Fruit fly (Drosophila melanogaster) whole organism, embryonic: ENCODE measurements around the gene CG31019.

Source experiments
- CG10147 ChIP-seq: fragments of 200-800 bp; sonication (Bioruptor generic); optimal IDR thresholded peaks from 2 replicates; lab custom pipeline; 2019; ENCODE audit warnings: missing biosample characterization, mild to moderate bottlenecking, missing genetic modification characterization, moderate library complexity
- CG10267 ChIP-seq: fragments of 200-800 bp; sonication (Bioruptor generic); optimal IDR thresholded peaks from 2 replicates; lab custom pipeline; 2018; ENCODE audit warnings: missing biosample characterization, mild to moderate bottlenecking, missing genetic modification characterization, moderate library complexity
- CG12659 ChIP-seq: fragments of 200-800 bp; sonication (Bioruptor generic); optimal IDR thresholded peaks from 3 replicates; lab custom pipeline; 2017; ENCODE audit warnings: mild to moderate bottlenecking, missing biosample characterization, missing genetic modification reagents, missing genetic modification characterization
- CG13894 ChIP-seq: fragments of 200-800 bp; sonication (Bioruptor generic); optimal IDR thresholded peaks from 3 replicates; lab custom pipeline; 2018; ENCODE audit warnings: missing biosample characterization, mild to moderate bottlenecking, missing genetic modification characterization, moderate library complexity
- CG15514 ChIP-seq: fragments of 200-800 bp; sonication (Bioruptor generic); optimal IDR thresholded peaks from 3 replicates; lab custom pipeline; 2017; ENCODE audit warnings: missing biosample characterization, missing genetic modification characterization, mild to moderate bottlenecking, moderate library complexity, missing genetic modification reagents
- CG16863 ChIP-seq: fragments of 200-800 bp; sonication (Bioruptor generic); optimal IDR thresholded peaks from 3 replicates; lab custom pipeline; 2016; ENCODE audit warnings: missing biosample characterization, missing genetic modification characterization
- CG17359 ChIP-seq: fragments of 200-800 bp; sonication (Bioruptor generic); optimal IDR thresholded peaks from 3 replicates; lab custom pipeline; 2018; ENCODE audit warnings: missing biosample characterization, mild to moderate bottlenecking, missing genetic modification characterization, moderate library complexity
- CG17385 ChIP-seq: fragments of 200-800 bp; sonication (Bioruptor generic); optimal IDR thresholded peaks from 3 replicates; lab custom pipeline; 2018; ENCODE audit warnings: missing biosample characterization, mild to moderate bottlenecking, missing genetic modification characterization
- CG18599 ChIP-seq: fragments of 200-800 bp; sonication (Bioruptor generic); optimal IDR thresholded peaks from 3 replicates; lab custom pipeline; 2017; ENCODE audit warnings: missing biosample characterization, missing genetic modification characterization, mild to moderate bottlenecking, moderate library complexity, missing genetic modification reagents
- CG3065 ChIP-seq: fragments of 200-800 bp; sonication (Bioruptor generic); optimal IDR thresholded peaks from 2 replicates; lab custom pipeline; 2016; ENCODE audit warnings: missing biosample characterization, missing genetic modification characterization
- CG3726 ChIP-seq: fragments of 200-800 bp; sonication (Bioruptor generic); IDR thresholded peaks from 3 replicates; pipeline ENCODE4, ENCODE4 v1.3.6; 2022; ENCODE audit warnings: missing biosample characterization, missing genetic modification characterization
- CG42726 ChIP-seq: fragments of 200-800 bp; sonication (Bioruptor generic); IDR thresholded peaks from 2 replicates; pipeline ENCODE4 v1.3.6; 2022; ENCODE audit warnings: missing biosample characterization, missing genetic modification characterization; ENCODE audit not compliant: partially characterized antibody
- CG4854 ChIP-seq: fragments of 200-800 bp; sonication (Bioruptor generic); optimal IDR thresholded peaks from 2 replicates; lab custom pipeline; 2016; ENCODE audit warnings: missing biosample characterization, missing genetic modification characterization, inconsistent platforms
- CG7271 ChIP-seq: fragments of 200-800 bp; sonication (Bioruptor generic); optimal IDR thresholded peaks from 2 replicates; lab custom pipeline; 2018; ENCODE audit warnings: missing biosample characterization, mild to moderate bottlenecking, missing genetic modification characterization, moderate library complexity
- CG8290 ChIP-seq, 3 experiments: fragments of 200-800 bp; sonication (Bioruptor generic); optimal IDR thresholded peaks; 2 replicates each; lab custom pipeline; 2016 to 2019; ENCODE audit warnings: missing biosample characterization in 3 of 3, missing genetic modification characterization in 3 of 3, mild to moderate bottlenecking in 2 of 3, moderate library complexity in 1 of 3
- CG8924 ChIP-seq: fragments of 200-800 bp; optimal IDR thresholded peaks from 3 replicates; lab custom pipeline; 2019; ENCODE audit warnings: missing biosample characterization, mild to moderate bottlenecking, missing genetic modification characterization, moderate library complexity
- CG9797 ChIP-seq: fragments of 200-800 bp; sonication (Bioruptor generic); optimal IDR thresholded peaks from 3 replicates; lab custom pipeline; 2018; ENCODE audit warnings: missing biosample characterization, mild to moderate bottlenecking, missing genetic modification characterization
- Dip3 ChIP-seq: fragments of 200-800 bp; sonication (Bioruptor generic); optimal IDR thresholded peaks from 3 replicates; lab custom pipeline; 2016; ENCODE audit warnings: missing biosample characterization, missing genetic modification characterization
- ERR ChIP-seq: fragments of 200-800 bp; sonication (Bioruptor generic); optimal IDR thresholded peaks from 2 replicates; lab custom pipeline; 2016; ENCODE audit warnings: missing biosample characterization, missing genetic modification characterization
- Fer1 ChIP-seq: fragments of 200-800 bp; sonication (Bioruptor generic); optimal IDR thresholded peaks from 2 replicates; lab custom pipeline; 2017; ENCODE audit warnings: missing biosample characterization, mild to moderate bottlenecking, missing genetic modification characterization
- HHEX ChIP-seq: fragments of 200-800 bp; sonication (Bioruptor generic); optimal IDR thresholded peaks from 3 replicates; lab custom pipeline; 2017; ENCODE audit warnings: missing biosample characterization, mild to moderate bottlenecking, missing genetic modification characterization, missing genetic modification reagents
- HLH54F ChIP-seq: fragments of 200-800 bp; sonication (Bioruptor generic); optimal IDR thresholded peaks from 3 replicates; lab custom pipeline; 2016; ENCODE audit warnings: missing biosample characterization, missing genetic modification characterization
- Hr51 ChIP-seq, 2 experiments: fragments of 200-800 bp; sonication (Bioruptor generic); optimal IDR thresholded peaks; 2 replicates in 1 of 2; 3 replicates in 1 of 2; lab custom pipeline; 2016 to 2018; ENCODE audit warnings: missing biosample characterization in 2 of 2, missing genetic modification characterization in 2 of 2, mild to moderate bottlenecking in 1 of 2, moderate library complexity in 1 of 2
- Med ChIP-seq: fragments of 200-800 bp; sonication (Bioruptor generic); peaks from one replicate; lab custom pipeline; 2016; ENCODE audit warnings: missing biosample characterization, missing genetic modification characterization, mild to moderate bottlenecking, inconsistent platforms, moderate library complexity
- Meics ChIP-seq: fragments of 200-800 bp; sonication (Bioruptor generic); optimal IDR thresholded peaks from 2 replicates; lab custom pipeline; 2017; ENCODE audit warnings: missing biosample characterization, mild to moderate bottlenecking, missing genetic modification characterization
- NfI ChIP-seq: fragments of 200-800 bp; sonication (Bioruptor generic); optimal IDR thresholded peaks from 3 replicates; lab custom pipeline; 2018; ENCODE audit warnings: missing biosample characterization, mild to moderate bottlenecking, missing genetic modification characterization, moderate library complexity
- Ptx1 ChIP-seq: fragments of 200-800 bp; sonication (Bioruptor generic); IDR thresholded peaks from 2 replicates; pipeline ENCODE4 v1.3.6; 2022; ENCODE audit warnings: missing biosample characterization, missing genetic modification characterization
- Rfx ChIP-seq: fragments of 200-800 bp; sonication (Bioruptor generic); IDR thresholded peaks from 2 replicates; pipeline ENCODE4 v1.3.6; 2022; ENCODE audit warnings: missing biosample characterization, missing genetic modification characterization
- Side ChIP-seq: fragments of 200-800 bp; sonication (Bioruptor generic); optimal IDR thresholded peaks from 2 replicates; lab custom pipeline; 2016; ENCODE audit warnings: missing biosample characterization, missing genetic modification characterization
- Six4 ChIP-seq: fragments of 200-800 bp; sonication (Bioruptor generic); optimal IDR thresholded peaks from 2 replicates; lab custom pipeline; 2016; ENCODE audit warnings: missing biosample characterization, missing genetic modification characterization
- TFAM ChIP-seq: fragments of 200-800 bp; sonication (Bioruptor generic); optimal IDR thresholded peaks from 2 replicates; lab custom pipeline; 2017; ENCODE audit warnings: missing biosample characterization, missing genetic modification characterization, inconsistent platforms
- Taf1 ChIP-seq: fragments of 200-800 bp; sonication (Bioruptor generic); IDR thresholded peaks from 2 replicates; pipeline ENCODE4 v1.3.6; 2022; ENCODE audit warnings: missing biosample characterization, missing genetic modification characterization
- ara ChIP-seq: fragments of 200-800 bp; sonication (Bioruptor generic); IDR thresholded peaks from 2 replicates; pipeline ENCODE4 v1.3.6; 2022; ENCODE audit warnings: missing biosample characterization, missing genetic modification characterization
- ato ChIP-seq: fragments of 200-800 bp; sonication (Bioruptor generic); IDR thresholded peaks from 2 replicates; pipeline ENCODE4 v1.3.6; 2022; ENCODE audit warnings: missing biosample characterization, missing genetic modification characterization; ENCODE audit not compliant: partially characterized antibody
- chif ChIP-seq, 2 experiments: fragments of 200-800 bp; sonication (Bioruptor generic); optimal IDR thresholded peaks; 3 replicates each; lab custom pipeline; 2016; ENCODE audit warnings: missing biosample characterization in 2 of 2, missing genetic modification characterization in 2 of 2
- crol ChIP-seq: fragments of 200-800 bp; sonication (Bioruptor generic); IDR thresholded peaks from 2 replicates; pipeline ENCODE4 v1.3.6; 2022; ENCODE audit warnings: missing biosample characterization, missing genetic modification characterization
- crp ChIP-seq, 2 experiments: fragments of 200-800 bp; sonication (Bioruptor generic); optimal IDR thresholded peaks; 2 replicates in 1 of 2; 3 replicates in 1 of 2; lab custom pipeline; 2017; ENCODE audit warnings: missing biosample characterization in 2 of 2, missing genetic modification characterization in 2 of 2, mild to moderate bottlenecking in 1 of 2, moderate library complexity in 1 of 2
- dpn ChIP-seq, 2 experiments: fragments of 200-800 bp; sonication (Bioruptor generic); optimal IDR thresholded peaks; 3 replicates each; lab custom pipeline; 2016; ENCODE audit warnings: missing biosample characterization in 2 of 2, missing genetic modification characterization in 2 of 2
- dysf ChIP-seq: fragments of 200-800 bp; sonication (Bioruptor generic); IDR thresholded peaks from 3 replicates; pipeline ENCODE4 v1.3.6; 2022; ENCODE audit warnings: missing biosample characterization, missing genetic modification characterization
- esg ChIP-seq: fragments of 200-800 bp; sonication (Bioruptor generic); conservative IDR thresholded peaks from 2 replicates; pipeline ENCODE4 v1.3.6; 2022; ENCODE audit warnings: missing biosample characterization, missing genetic modification characterization
- fru ChIP-seq: fragments of >200 bp; optimal IDR thresholded peaks from 2 replicates; lab custom pipeline; 2017
- hkb ChIP-seq, 2 experiments: fragments of 200-800 bp in 1 of 2; fragments of >200 bp in 1 of 2; sonication (Bioruptor generic) in 1 of 2; IDR thresholded peaks in 1 of 2; optimal IDR thresholded peaks in 1 of 2; 2 replicates each; pipeline versions ENCODE4 v1.3.6 to Lab custom; 2017 to 2022; ENCODE audit warnings: missing biosample characterization in 1 of 2, missing genetic modification characterization in 1 of 2
- inv ChIP-seq: fragments of 200-800 bp; sonication (Bioruptor generic); IDR thresholded peaks from 2 replicates; pipeline ENCODE4 v1.3.6; 2022; ENCODE audit warnings: missing biosample characterization, missing genetic modification characterization; ENCODE audit not compliant: partially characterized antibody
- lab ChIP-seq: fragments of 200-800 bp; sonication (Bioruptor generic); optimal IDR thresholded peaks from 3 replicates; lab custom pipeline; 2017; ENCODE audit warnings: missing biosample characterization, missing genetic modification characterization, mild to moderate bottlenecking, moderate library complexity, missing genetic modification reagents
- otp ChIP-seq: fragments of 200-800 bp; sonication (Bioruptor generic); IDR thresholded peaks from 3 replicates; pipeline ENCODE4, ENCODE4 v1.3.6; 2022; ENCODE audit warnings: missing biosample characterization, missing genetic modification characterization
- psq ChIP-seq: fragments of 200-800 bp; sonication (Bioruptor generic); optimal IDR thresholded peaks from 2 replicates; lab custom pipeline; 2017; ENCODE audit warnings: missing biosample characterization, missing genetic modification characterization
- slbo ChIP-seq: fragments of 200-800 bp; sonication (Bioruptor generic); IDR thresholded peaks from 2 replicates; pipeline ENCODE4 v1.3.6; 2022; ENCODE audit warnings: missing biosample characterization, missing genetic modification characterization
- twi ChIP-seq: fragments of 200-800 bp; optimal IDR thresholded peaks from 2 replicates; lab custom pipeline; 2019; ENCODE audit warnings: missing biosample characterization, mild to moderate bottlenecking, missing genetic modification characterization, moderate library complexity
- unpg ChIP-seq: fragments of 200-800 bp; sonication (Bioruptor generic); optimal IDR thresholded peaks from 3 replicates; lab custom pipeline; 2018; ENCODE audit warnings: missing biosample characterization, mild to moderate bottlenecking, missing genetic modification characterization, moderate library complexity

The CG31019 gene

dm6 chr3R:30550044-30550443 is 46.8 kb upstream of the CG31019 start (continued):
- TF ChIP-seq TFAM (GFP tag; lab: Kevin White, UChicago), result no peak
- peak; percentile 4 for TF ChIP-seq CG10147 (GFP tag; lab: Kevin White, UChicago)
- TF ChIP-seq Med (GFP tag; lab: Kevin White, UChicago), result peak; percentile 81
- no peak for TF ChIP-seq ara (GFP tag; lab: Robert Waterston, UW)
- no peak for TF ChIP-seq CG3726
- TF ChIP-seq Ptx1 (GFP tag; lab: Robert Waterston, UW), result 0 out of 2 replicates have a peak, but pooled peaks have one; percentile 13
- TF ChIP-seq hkb (optimal IDR thresholded peaks at IDR 0.05; lab: Kevin White, UChicago), result no peak
- TF ChIP-seq hkb (GFP tag; IDR thresholded peaks at IDR 0.05; lab: Robert Waterston, UW), result 0 out of 2 replicates have a peak, but pooled peaks have one; percentile 13
- TF ChIP-seq chif (GFP tag; optimal IDR thresholded peaks at IDR 0.05; lab: Kevin White, UChicago), result no peak
- TF ChIP-seq CG13894 (tag; lab: Kevin White, UChicago), result peak; percentile 33
- TF ChIP-seq CG17385 (GFP tag; lab: Kevin White, UChicago), result peak; percentile 1
- TF ChIP-seq Side (GFP tag; lab: Kevin White, UChicago), result no peak
- no peak for TF ChIP-seq crol (GFP tag; lab: Robert Waterston, UW)
- TF ChIP-seq CG16863 (GFP tag; lab: Kevin White, UChicago), result no peak
- TF ChIP-seq dysf, result peak; percentile 47; the same call in 1 of the 3 replicates
- peak in 1 of 2 experiments; percentile 11 for TF ChIP-seq dpn (GFP tag; optimal IDR thresholded peaks at IDR 0.05; lab: Kevin White, UChicago)
- TF ChIP-seq CG4854, result no peak
- TF ChIP-seq CG18599 (GFP tag; lab: Kevin White, UChicago), result peak; percentile 77
- no peak for TF ChIP-seq CG10267
- no peak for TF ChIP-seq CG9797 (GFP tag; lab: Kevin White, UChicago)
- peak; percentile 12 for TF ChIP-seq unpg
- no peak for TF ChIP-seq Six4 (GFP tag; lab: Kevin White, UChicago)
- TF ChIP-seq esg, result no peak
- TF ChIP-seq otp, result no peak
- TF ChIP-seq Dip3 (GFP tag; lab: Kevin White, UChicago), result no peak
- peak; percentile 10 for TF ChIP-seq NfI (GFP tag; lab: Kevin White, UChicago)
- TF ChIP-seq CG8290 (GFP tag; optimal IDR thresholded peaks at IDR 0.05; lab: Kevin White, UChicago), result no peak
- peak in 1 of 2 experiments; percentile 54 for TF ChIP-seq CG8290 (tag; optimal IDR thresholded peaks at IDR 0.05; lab: Kevin White, UChicago)
- TF ChIP-seq Hr51 (GFP tag; optimal IDR thresholded peaks at IDR 0.05; lab: Kevin White, UChicago), result peak in 1 of 2 experiments; percentile 41
- peak; percentile 42; the same call in 1 of the 2 replicates for TF ChIP-seq Rfx (GFP tag; lab: Robert Waterston, UW)
- peak; percentile 31 for TF ChIP-seq Meics (GFP tag; lab: Kevin White, UChicago)
- no peak for TF ChIP-seq CG42726
- TF ChIP-seq CG8924 (tag; lab: Kevin White, UChicago), result no peak
- no peak for TF ChIP-seq inv (GFP tag; lab: Robert Waterston, UW)
- TF ChIP-seq CG12659, result peak; percentile 7
- TF ChIP-seq CG3065 (GFP tag; lab: Kevin White, UChicago), result no peak
- no peak for TF ChIP-seq crp (GFP tag; optimal IDR thresholded peaks at IDR 0.05; lab: Kevin White, UChicago)
- no peak for TF ChIP-seq twi (tag; lab: Kevin White, UChicago)
- TF ChIP-seq psq (GFP tag; lab: Kevin White, UChicago), result no peak
- 0 out of 2 replicates have a peak, but pooled peaks have one; percentile 15 for TF ChIP-seq Taf1 (GFP tag; lab: Robert Waterston, UW)
- TF ChIP-seq CG7271 (tag; lab: Kevin White, UChicago), result no peak
- peak; percentile 21 for TF ChIP-seq CG17359
- peak; percentile 56; the same call in 1 of the 2 replicates for TF ChIP-seq slbo
- peak; percentile 31 for TF ChIP-seq CG15514 (GFP tag; lab: Kevin White, UChicago)
- peak; percentile 5 for TF ChIP-seq HHEX (GFP tag; lab: Kevin White, UChicago)
- TF ChIP-seq lab (GFP tag; lab: Kevin White, UChicago), result peak; percentile 64
- no peak for TF ChIP-seq ato (GFP tag; lab: Robert Waterston, UW)
- peak; percentile 1 for TF ChIP-seq HLH54F (GFP tag; lab: Kevin White, UChicago)
- TF ChIP-seq Fer1 (GFP tag; lab: Kevin White, UChicago), result peak; percentile 48
- no peak for TF ChIP-seq fru (lab: Kevin White, UChicago)
- TF ChIP-seq ERR (GFP tag; lab: Kevin White, UChicago), result no peak
